Fruit fly (Drosophila melanogaster) whole organism, wandering third instar larva: ENCODE results near the gene bdwf.

ENCODE experiments used
- CrebA ChIP-seq: fragments of 200-800 bp; sonication (Bioruptor generic); optimal IDR thresholded peaks from 2 replicates; lab custom pipeline; 2016; ENCODE audit warnings: missing biosample characterization, mild to moderate bottlenecking, missing genetic modification characterization, borderline replicate concordance
- Dfd ChIP-seq: fragments of >200 bp; optimal IDR thresholded peaks from 2 replicates; lab custom pipeline; 2017; ENCODE audit warnings: missing biosample characterization, missing genetic modification characterization
- Dif ChIP-seq: fragments of 200-275, 200-300 bp; sonication (Bioruptor generic); optimal IDR thresholded peaks from 2 replicates; lab custom pipeline; 2018; ENCODE audit warnings: missing biosample characterization, missing genetic modification characterization; ENCODE audit not compliant: partially characterized antibody
- GATAd ChIP-seq: sonication (Bioruptor generic); optimal IDR thresholded peaks from 2 replicates; lab custom pipeline; 2016; ENCODE audit warnings: missing biosample characterization, missing genetic modification characterization
- HLH106 ChIP-seq: fragments of 200-800 bp; optimal IDR thresholded peaks from 3 replicates; lab custom pipeline; 2019; ENCODE audit warnings: missing biosample characterization, mild to moderate bottlenecking, missing genetic modification characterization, moderate library complexity
- Hnf4 ChIP-seq: fragments of 200-800 bp; sonication (Bioruptor generic); optimal IDR thresholded peaks from 2 replicates; lab custom pipeline; 2016; ENCODE audit warnings: missing biosample characterization, mild to moderate bottlenecking, missing genetic modification characterization
- Hr78 ChIP-seq: fragments of >200 bp; optimal IDR thresholded peaks from 2 replicates; lab custom pipeline; 2017; ENCODE audit warnings: missing biosample characterization, missing genetic modification characterization
- Hr83 ChIP-seq: fragments of 200-300 bp; sonication (Bioruptor generic); optimal IDR thresholded peaks from 2 replicates; lab custom pipeline; 2016; ENCODE audit warnings: missing biosample characterization, mild to moderate bottlenecking, missing genetic modification characterization, moderate library complexity; ENCODE audit not compliant: poor library complexity, severe bottlenecking
- N ChIP-seq: fragments of >200 bp; optimal IDR thresholded peaks from 2 replicates; lab custom pipeline; 2018; ENCODE audit warnings: missing biosample characterization, missing external identifiers, missing genetic modification characterization
- OdsH ChIP-seq: fragments of 200-800 bp; sonication (Bioruptor generic); optimal IDR thresholded peaks from 2 replicates; lab custom pipeline; 2016; ENCODE audit warnings: missing biosample characterization, mild to moderate bottlenecking, missing genetic modification characterization
- Sp1 ChIP-seq: fragments of 200-800 bp; sonication (Bioruptor generic); optimal IDR thresholded peaks from 3 replicates; lab custom pipeline; 2019; ENCODE audit warnings: missing biosample characterization, mild to moderate bottlenecking, missing genetic modification characterization, moderate library complexity
- Vsx2 ChIP-seq: fragments of 200-300, 225-300 bp; sonication (Bioruptor generic); optimal IDR thresholded peaks from 2 replicates; lab custom pipeline; 2018; ENCODE audit warnings: missing biosample characterization, missing genetic modification characterization; ENCODE audit not compliant: partially characterized antibody
- br ChIP-seq: fragments of 200-800 bp; sonication (Bioruptor generic); optimal IDR thresholded peaks from 2 replicates; lab custom pipeline; 2016; ENCODE audit warnings: missing biosample characterization, missing genetic modification characterization
- brk ChIP-seq: fragments of 200-800 bp; sonication (Bioruptor generic); optimal IDR thresholded peaks from 2 replicates; lab custom pipeline; 2016; ENCODE audit warnings: missing biosample characterization, mild to moderate bottlenecking, missing genetic modification characterization
- dl ChIP-seq, 2 experiments: fragments of 175-275, 200-275 bp in 1 of 2; fragments of 200-275 bp in 1 of 2; sonication (Bioruptor generic); optimal IDR thresholded peaks; lab custom pipeline; 2018; ENCODE audit warnings: mild to moderate bottlenecking in 2 of 2, missing biosample characterization in 2 of 2, missing genetic modification characterization in 2 of 2, moderate library complexity in 2 of 2; ENCODE audit not compliant: partially characterized antibody in 2 of 2, insufficient read depth in 1 of 2
- dsf ChIP-seq: sonication (Bioruptor generic); optimal IDR thresholded peaks from 2 replicates; lab custom pipeline; 2016; ENCODE audit warnings: missing biosample characterization, missing genetic modification characterization, borderline replicate concordance
- ey ChIP-seq: fragments of 200-800 bp; sonication (Bioruptor generic); optimal IDR thresholded peaks from 2 replicates; lab custom pipeline; 2016; ENCODE audit warnings: missing biosample characterization, missing genetic modification characterization
- foxo ChIP-seq, 2 experiments: fragments of 200-800 bp; sonication (Bioruptor generic); optimal IDR thresholded peaks; 2 replicates in 1 of 2; 3 replicates in 1 of 2; lab custom pipeline; 2016 to 2017; ENCODE audit warnings: missing biosample characterization in 2 of 2, missing genetic modification characterization in 2 of 2
- fru ChIP-seq: fragments of 200-800 bp; sonication (Bioruptor generic); optimal IDR thresholded peaks from 3 replicates; lab custom pipeline; 2016; ENCODE audit warnings: missing biosample characterization, mild to moderate bottlenecking, missing genetic modification characterization
- h ChIP-seq: fragments of 200-800 bp; sonication (Bioruptor generic); optimal IDR thresholded peaks from 3 replicates; lab custom pipeline; 2016; ENCODE audit warnings: missing biosample characterization, mild to moderate bottlenecking, missing genetic modification characterization
- jim ChIP-seq: fragments of 175-275, 200-325 bp; sonication (Bioruptor generic); optimal IDR thresholded peaks from 2 replicates; lab custom pipeline; 2016; ENCODE audit warnings: missing biosample characterization, mild to moderate bottlenecking, missing genetic modification characterization
- rgr ChIP-seq: fragments of 200-800 bp; sonication (Bioruptor generic); optimal IDR thresholded peaks from 3 replicates; lab custom pipeline; 2016; ENCODE audit warnings: missing biosample characterization, mild to moderate bottlenecking, missing genetic modification characterization
- sv ChIP-seq: fragments of 200-800 bp; sonication (Bioruptor generic); optimal IDR thresholded peaks from 3 replicates; lab custom pipeline; 2016; ENCODE audit warnings: missing biosample characterization, missing genetic modification characterization
- woc ChIP-seq: sonication (Bioruptor generic); optimal IDR thresholded peaks from 2 replicates; lab custom pipeline; 2016; ENCODE audit warnings: missing biosample characterization, mild to moderate bottlenecking, missing genetic modification characterization

bdwf gene

DNA sequence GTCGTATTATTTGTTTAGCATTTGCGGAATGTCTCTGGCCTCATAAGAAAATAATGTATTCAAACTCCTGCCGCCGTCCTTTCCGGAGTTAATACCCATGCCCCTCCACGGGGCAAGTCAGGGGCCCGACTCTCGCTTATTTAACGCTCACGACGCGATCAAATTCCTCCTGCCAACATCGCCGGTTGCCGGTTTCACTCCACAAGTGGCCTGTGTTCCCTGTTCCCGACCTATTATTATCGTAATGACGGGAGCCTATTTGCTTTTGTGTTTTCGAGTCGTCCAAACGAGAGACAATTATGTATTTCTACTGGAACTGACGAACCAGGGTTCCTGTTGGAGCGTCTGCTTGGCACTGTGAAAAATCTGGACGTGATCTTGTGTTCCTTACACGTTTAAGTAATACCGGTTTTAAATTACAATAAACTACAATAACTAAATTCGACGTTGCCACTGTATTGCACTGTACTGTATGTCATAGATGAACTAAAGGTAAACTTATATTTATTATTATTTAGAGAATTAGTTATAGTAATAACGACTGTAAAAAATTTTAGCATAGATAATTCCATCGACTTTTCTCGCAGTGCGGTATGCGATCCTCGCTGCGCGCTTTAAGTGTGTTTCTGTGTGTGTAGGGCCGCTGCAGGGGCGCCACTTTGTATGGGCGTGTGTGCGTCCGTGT, 9.7 kb upstream of the bdwf start (continued):
- TF ChIP-seq dl (GFP tag; optimal IDR thresholded peaks at IDR 0.05; lab: Kevin White, UChicago; ENCODE audit: insufficient read depth in 1 of 2, partially characterized antibody in 2 of 2), result no peak
- peak; percentile 78 for TF ChIP-seq woc (GFP tag; lab: Kevin White, UChicago)
- peak; percentile 88 for TF ChIP-seq HLH106 (tag; lab: Kevin White, UChicago)
- peak; percentile 72 for TF ChIP-seq ey (GFP tag; lab: Kevin White, UChicago)
- TF ChIP-seq, all 38 proteins: peak for 20

DNA sequence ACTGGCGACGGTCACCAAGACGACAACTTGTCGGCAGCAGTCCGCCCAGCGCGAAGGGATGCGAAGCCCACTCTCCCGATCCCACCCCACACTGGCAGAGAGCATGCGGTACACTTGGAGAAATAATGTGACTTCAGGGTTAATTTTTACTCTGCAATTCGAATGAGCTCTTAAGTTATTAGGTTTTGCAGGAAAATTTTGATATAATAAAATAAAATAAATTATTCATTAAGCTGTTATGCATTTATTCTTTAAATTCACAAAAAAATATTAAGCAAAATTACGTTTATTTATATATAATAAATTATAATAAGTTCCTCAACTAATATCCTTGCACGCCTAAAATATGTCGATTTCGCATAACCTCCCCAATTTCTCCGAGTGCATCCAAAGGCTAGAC, 5.9 kb upstream of the bdwf start:
- peak; percentile 18 for TF ChIP-seq rgr
- TF ChIP-seq h (GFP tag; lab: Kevin White, UChicago), result no peak
- no peak for TF ChIP-seq ey (GFP tag; lab: Kevin White, UChicago)
- TF ChIP-seq HLH106 (tag; lab: Kevin White, UChicago), result no peak
- TF ChIP-seq N, result no peak
- TF ChIP-seq foxo (GFP tag; optimal IDR thresholded peaks at IDR 0.05; lab: Kevin White, UChicago), result peak in 1 of 2 experiments; percentile 4

DNA sequence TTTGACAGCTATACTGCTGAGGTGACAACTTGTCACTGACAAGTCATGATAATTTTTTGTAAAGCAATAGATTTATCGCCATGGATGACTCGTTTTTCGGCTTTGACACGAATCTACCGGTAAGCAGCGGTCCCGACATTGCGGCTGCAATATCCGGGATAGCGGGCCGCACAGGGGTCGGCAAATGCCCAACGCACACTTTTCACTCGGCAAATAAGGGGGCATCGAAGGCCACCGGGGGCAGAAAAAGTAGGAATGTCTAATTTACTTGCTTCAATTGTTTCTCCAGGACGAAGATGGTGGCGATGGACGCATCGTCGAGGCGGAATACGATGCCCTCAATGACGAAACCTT, 611 bp upstream of the bdwf start:
- TF ChIP-seq Hnf4 (GFP tag; lab: Kevin White, UChicago) (no peak), GATAd (GFP tag; lab: Kevin White, UChicago) (no peak), Dif (GFP tag; lab: Kevin White, UChicago) (no peak), Hr83 (GFP tag; lab: Kevin White, UChicago) (no peak), h (GFP tag; lab: Kevin White, UChicago) (no peak), Hr78 (no peak)

DNA sequence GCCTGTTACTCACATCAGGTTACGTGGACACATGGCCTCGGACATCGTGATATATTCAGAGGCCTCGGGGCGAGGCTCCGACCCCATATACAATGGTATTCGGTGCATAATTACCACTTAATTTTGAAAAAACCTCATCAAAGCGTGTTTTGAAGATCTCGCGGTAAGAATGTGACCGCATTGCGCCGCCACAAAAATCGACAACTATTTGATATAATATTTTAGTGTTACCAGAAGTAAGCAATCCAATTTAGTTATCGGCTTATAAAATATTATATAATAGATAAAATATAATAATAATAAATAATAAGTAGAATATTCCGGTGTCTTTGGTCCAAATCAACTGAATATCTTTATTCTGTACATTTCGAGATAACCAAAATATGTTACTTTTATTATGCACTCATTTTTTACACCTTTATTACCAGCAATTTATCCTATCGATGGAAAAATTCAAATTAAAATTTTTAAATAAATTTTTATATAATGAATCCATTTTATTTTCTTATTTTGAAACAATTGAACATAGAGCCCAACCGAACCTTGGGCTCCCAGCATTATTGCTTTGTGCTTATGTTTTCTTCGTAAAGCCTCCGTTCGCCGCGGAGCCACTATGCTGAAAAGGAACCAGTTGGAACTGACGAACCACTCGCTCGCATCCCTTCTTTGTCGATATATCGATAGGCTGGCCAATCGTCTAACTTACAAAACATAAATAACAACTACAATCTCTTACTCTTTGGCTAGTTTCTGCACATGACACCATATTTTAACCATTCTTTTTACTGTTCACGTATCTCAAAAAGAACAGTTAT, 2.7 kb downstream of the bdwf start, which contains the start of the genes CG18213 and Trm7-32:
Gene CG18213 (minus strand): TSS at position 211 of the 815 bp plus-strand sequence.
Gene Trm7-32 (plus strand): TSS at position 690 of the 815 bp plus-strand sequence.
- TF ChIP-seq woc (GFP tag; lab: Kevin White, UChicago) (peak; percentile 52), Hnf4 (GFP tag; lab: Kevin White, UChicago) (peak; percentile 11), GATAd (GFP tag; lab: Kevin White, UChicago) (no peak)

DNA sequence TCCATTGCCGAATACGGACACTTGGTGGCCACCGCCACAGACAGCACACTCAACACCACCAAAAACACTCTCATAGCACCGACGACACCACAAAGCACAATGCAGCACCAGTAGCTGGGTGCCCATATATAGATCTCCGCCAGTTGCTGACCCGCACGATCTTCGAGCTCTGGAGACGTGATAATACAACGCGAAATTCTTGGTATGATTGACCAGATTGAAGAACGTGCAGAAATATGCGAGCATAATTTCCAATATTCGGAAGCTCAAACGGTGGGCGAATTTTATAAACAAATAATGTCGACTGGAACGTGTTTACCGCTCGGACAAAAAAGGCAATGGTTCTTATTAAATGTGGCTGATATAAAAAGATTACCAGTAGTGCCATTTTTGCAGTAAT, 7.0 kb downstream of the bdwf start, which contains the start of gene CG4009:
Gene CG4009 (minus strand): TSS at position 101 of the 400 bp plus-strand sequence.
- TF ChIP-seq brk (GFP tag; lab: Kevin White, UChicago) (no peak), Hnf4 (GFP tag; lab: Kevin White, UChicago) (no peak), h (GFP tag; lab: Kevin White, UChicago) (no peak), fru (no peak), foxo (GFP tag; optimal IDR thresholded peaks at IDR 0.05; lab: Kevin White, UChicago) (no peak), N (no peak), jim (GFP tag; lab: Kevin White, UChicago) (no peak), Dfd (GFP tag; lab: Kevin White, UChicago) (no peak), Hr83 (GFP tag; lab: Kevin White, UChicago) (no peak), br (GFP tag; lab: Kevin White, UChicago) (no peak), Vsx2 (no peak), OdsH (no peak), CrebA (GFP tag; lab: Kevin White, UChicago) (no peak), dsf (no peak), Sp1 (GFP tag; lab: Kevin White, UChicago) (no peak)

DNA sequence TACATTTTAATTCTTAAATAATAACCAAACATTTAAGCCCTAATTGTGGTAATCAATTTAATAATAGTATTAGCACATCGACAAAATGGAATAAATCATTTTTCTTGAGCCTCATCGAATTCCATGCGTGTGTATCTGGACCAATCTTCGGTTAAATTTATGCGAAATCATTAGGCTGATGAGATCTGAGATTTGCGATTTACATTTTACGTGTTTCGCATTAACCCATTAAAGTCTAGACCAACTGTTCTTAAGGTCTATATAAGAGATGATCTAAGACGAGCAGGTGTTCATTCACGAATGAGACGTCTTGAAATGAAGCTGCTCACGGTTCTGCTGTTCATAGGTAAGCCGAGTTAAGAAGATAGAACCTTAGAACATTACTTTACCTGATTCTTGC, 11.4 kb downstream of the bdwf start, which contains the start of gene CG31268:
Gene CG31268 (plus strand): TSS at position 301 of the 400 bp plus-strand sequence.
- TF ChIP-seq dsf, result no peak
- TF ChIP-seq CrebA (GFP tag; lab: Kevin White, UChicago), result no peak
- TF ChIP-seq sv (GFP tag; lab: Kevin White, UChicago), result no peak
- no peak for TF ChIP-seq Hnf4 (GFP tag; lab: Kevin White, UChicago)
